Fruit fly (Drosophila melanogaster): ENCODE data around the gene eIF5B.

eIF5B gene

DNA sequence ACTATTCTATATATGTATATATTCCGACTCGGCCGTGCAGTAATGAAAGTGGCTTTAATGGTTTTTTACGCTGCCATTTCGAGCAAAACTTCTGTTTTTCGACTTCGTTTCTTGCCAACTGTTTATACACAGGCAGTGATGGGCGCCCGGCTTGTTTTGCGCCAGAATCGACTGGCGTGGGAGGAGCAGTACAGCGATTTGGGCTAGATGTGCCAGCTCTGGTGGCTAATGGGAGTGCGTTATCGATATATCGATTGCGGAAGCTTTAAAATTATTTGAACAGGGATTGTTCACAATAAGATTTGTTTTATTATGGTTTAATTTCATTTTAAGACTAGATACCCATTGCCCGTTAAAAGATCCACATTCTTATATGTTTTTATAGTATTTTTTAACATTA lies 10.4 kb upstream of the eIF5B start, which contains the start of gene CG14971 (continued):
- no peak for TF ChIP-seq ham (GFP tag; IDR thresholded peaks at IDR 0.05)
- no peak for TF ChIP-seq oc (tag; optimal IDR thresholded peaks at IDR 0.05)
- TF ChIP-seq nerfin-1 (tag; optimal IDR thresholded peaks at IDR 0.05) = peak; percentile 0
- TF ChIP-seq hb (GFP tag; IDR thresholded peaks at IDR 0.05; ENCODE audit: partially characterized antibody) = peak; percentile 80
- peak; percentile 75 for TF ChIP-seq zen (tag; optimal IDR thresholded peaks at IDR 0.05)
- TF ChIP-seq chinmo (GFP tag; IDR thresholded peaks at IDR 0.05; ENCODE audit: partially characterized antibody) = peak; percentile 83; the same call in 1 of the 4 replicates
- no peak for TF ChIP-seq CG3065 (GFP tag; optimal IDR thresholded peaks at IDR 0.05)
- TF ChIP-seq CG8388 (GFP tag; optimal IDR thresholded peaks at IDR 0.05) = no peak
- no peak for TF ChIP-seq hkb (optimal IDR thresholded peaks at IDR 0.05)
- no peak for TF ChIP-seq hkb (GFP tag; IDR thresholded peaks at IDR 0.05)
- TF ChIP-seq Sox102F (GFP tag; optimal IDR thresholded peaks at IDR 0.05) = no peak
- peak; percentile 47; the same call in 1 of the 3 replicates for TF ChIP-seq CG17361 (GFP tag; IDR thresholded peaks at IDR 0.05)
- TF ChIP-seq Sry-δ (GFP tag; optimal IDR thresholded peaks at IDR 0.05) = peak; percentile 80
- no peak for TF ChIP-seq Nf-YA (GFP tag; IDR thresholded peaks at IDR 0.05)
- no peak for TF ChIP-seq CG4730 (GFP tag; IDR thresholded peaks at IDR 0.05)
- peak; percentile 46 for TF ChIP-seq CG12391 (tag; optimal IDR thresholded peaks at IDR 0.05)
- TF ChIP-seq CG7556 (GFP tag; optimal IDR thresholded peaks at IDR 0.05) = no peak
- no peak for TF ChIP-seq kah (GFP tag; optimal IDR thresholded peaks at IDR 0.05)
- no peak for TF ChIP-seq CG10654 (GFP tag; optimal IDR thresholded peaks at IDR 0.05)
- peak; percentile 53 for TF ChIP-seq Antp (GFP tag; optimal IDR thresholded peaks at IDR 0.05)
- peak; percentile 53 for TF ChIP-seq CG32532 (GFP tag; IDR thresholded peaks at IDR 0.05)
- TF ChIP-seq dpn (GFP tag; optimal IDR thresholded peaks at IDR 0.05) = peak in 1 of 2 experiments; percentile 48
- TF ChIP-seq CG2129 (GFP tag; IDR thresholded peaks at IDR 0.05; ENCODE audit: partially characterized antibody) = peak; percentile 66
- TF ChIP-seq TFAM (GFP tag; optimal IDR thresholded peaks at IDR 0.05) = no peak
- TF ChIP-seq CG14965 (GFP tag; optimal IDR thresholded peaks at IDR 0.05; ENCODE audit: borderline replicate concordance) = no peak
- peak; percentile 5 for TF ChIP-seq CG18476 (GFP tag; optimal IDR thresholded peaks at IDR 0.05)
- no peak for TF ChIP-seq luna (GFP tag; optimal IDR thresholded peaks at IDR 0.05)
- no peak for TF ChIP-seq CG10321 (GFP tag; IDR thresholded peaks at IDR 0.05)
- no peak for TF ChIP-seq CG6813 (GFP tag; optimal IDR thresholded peaks at IDR 0.05)
- peak; percentile 63 for TF ChIP-seq exex (tag; optimal IDR thresholded peaks at IDR 0.05)
- peak; percentile 84 for TF ChIP-seq sna (GFP tag; IDR thresholded peaks at IDR 0.05; ENCODE audit: partially characterized antibody)
- TF ChIP-seq CG6175 (GFP tag; IDR thresholded peaks at IDR 0.05) = no peak
- TF ChIP-seq scrt (GFP tag; optimal IDR thresholded peaks at IDR 0.05) = no peak
- no peak for TF ChIP-seq CG10274 (GFP tag; optimal IDR thresholded peaks at IDR 0.05)
- peak; percentile 41 for TF ChIP-seq Ptx1 (GFP tag; IDR thresholded peaks at IDR 0.05)
- peak; percentile 82 for TF ChIP-seq CG2712 (tag; optimal IDR thresholded peaks at IDR 0.05)
- peak; percentile 89 for TF ChIP-seq Ets65A (GFP tag)
- TF ChIP-seq GATAe (GFP tag; conservative IDR thresholded peaks at IDR 0.05) = peak; percentile 31; the same call in 1 of the 2 replicates
- TF ChIP-seq ken (GFP tag; IDR thresholded peaks at IDR 0.05) = 0 out of 3 replicates have a peak, but pooled peaks have one; percentile 9
- TF ChIP-seq tio (GFP tag; optimal IDR thresholded peaks at IDR 0.05) = no peak
- peak; percentile 37 for TF ChIP-seq Dad (GFP tag; optimal IDR thresholded peaks at IDR 0.05)
- TF ChIP-seq CG6689 (GFP tag; IDR thresholded peaks at IDR 0.05) = no peak
- no peak for TF ChIP-seq CG12071 (GFP tag; optimal IDR thresholded peaks at IDR 0.05)
- peak; percentile 77 for TF ChIP-seq CG34224 (GFP tag; IDR thresholded peaks at IDR 0.05; ENCODE audit: partially characterized antibody)
- TF ChIP-seq D19B (GFP tag; optimal IDR thresholded peaks at IDR 0.05) = no peak
- TF ChIP-seq da (GFP tag; optimal IDR thresholded peaks at IDR 0.05) = no peak
- peak; percentile 94 for TF ChIP-seq Elba2 (GFP tag; optimal IDR thresholded peaks at IDR 0.05)
- TF ChIP-seq Jarid2 (GFP tag; optimal IDR thresholded peaks at IDR 0.05) = no peak
- TF ChIP-seq toy (GFP tag; IDR thresholded peaks at IDR 0.05) = no peak
- no peak for TF ChIP-seq Hey (tag; optimal IDR thresholded peaks at IDR 0.05)
- peak; percentile 39 for TF ChIP-seq maf-S (GFP tag; optimal IDR thresholded peaks at IDR 0.05)
